Worm (Caenorhabditis elegans) whole organism, L3 larva: Measurements from ENCODE around the gene elof-1.

Experiments
- elt-1 ChIP-seq: fragments of 150-350 bp; optimal IDR thresholded peaks from 2 replicates; lab custom pipeline; 2014; ENCODE audit warnings: missing biosample characterization, missing genetic modification characterization
- elt-2 ChIP-seq: sonication (generic microtip); optimal IDR thresholded peaks from 2 replicates; lab custom pipeline; 2016; ENCODE audit warnings: missing genetic modification reagents, mild to moderate bottlenecking, missing genetic modification characterization, missing compliant biosample characterization
- elt-3 ChIP-seq, 3 experiments: fragments of 150-350 bp in 1 of 3; sonication (generic microtip) in 2 of 3; optimal IDR thresholded peaks; 2 replicates in 2 of 3; 4 replicates in 1 of 3; lab custom pipeline; 2014 to 2017; ENCODE audit warnings: missing biosample characterization in 3 of 3, missing genetic modification characterization in 3 of 3
- mdl-1 ChIP-seq: fragments of 150-350 bp; optimal IDR thresholded peaks from 2 replicates; lab custom pipeline; 2014; ENCODE audit warnings: missing biosample characterization, missing genetic modification characterization
- nhr-12 ChIP-seq: fragments of 150-350 bp; optimal IDR thresholded peaks from 2 replicates; lab custom pipeline; 2014; ENCODE audit warnings: missing biosample characterization, missing genetic modification characterization
- nhr-23 ChIP-seq: fragments of 150-350 bp; optimal IDR thresholded peaks from 2 replicates; lab custom pipeline; 2014; ENCODE audit warnings: missing biosample characterization, missing genetic modification reagents, missing genetic modification characterization
- nhr-28 ChIP-seq: fragments of 150-350 bp; optimal IDR thresholded peaks from 2 replicates; lab custom pipeline; 2014; ENCODE audit warnings: missing biosample characterization, missing genetic modification characterization
- skn-1 ChIP-seq: fragments of 150-350 bp; optimal IDR thresholded peaks from 2 replicates; lab custom pipeline; 2014; ENCODE audit warnings: missing biosample characterization, missing genetic modification characterization
- snpc-4 ChIP-seq: fragments of 150-350 bp; optimal IDR thresholded peaks from 2 replicates; lab custom pipeline; 2014; ENCODE audit warnings: missing biosample characterization, missing genetic modification characterization
- tbx-2 ChIP-seq: sonication (generic microtip); optimal IDR thresholded peaks from 2 replicates; lab custom pipeline; 2016; ENCODE audit warnings: mild to moderate bottlenecking, missing genetic modification characterization, missing compliant biosample characterization

- TF ChIP-seq elt-3 (tag; optimal IDR thresholded peaks at IDR 0.05; lab: Kevin White, UChicago) = no peak
- TF ChIP-seq nhr-23 = no peak
- no peak for TF ChIP-seq elt-2 (tag; lab: Kevin White, UChicago)
- TF ChIP-seq nhr-28 = no peak
- TF ChIP-seq elt-1 (tag; lab: Kevin White, UChicago) = no peak
- TF ChIP-seq mdl-1 (tag; lab: Kevin White, UChicago) = no peak
- no peak for TF ChIP-seq skn-1 (tag; lab: Kevin White, UChicago)
- no peak for TF ChIP-seq tbx-2
- no peak for TF ChIP-seq nhr-12
- no peak for TF ChIP-seq snpc-4
Measured at ce11 chrII:14381450-14381849, 31.9 kb downstream of the elof-1 start, which contains the start of gene sdz-26.
